Worm (Caenorhabditis elegans) whole organism, L3 larva: ENCODE measurements around the gene C06H5.14.
"Not testable (repeated sequence)": the region's sequence is repeated elsewhere in the genome, so short reads cannot be mapped to it uniquely, and the experiment has no call there.

Experiments
- R02D3.7 ChIP-seq: fragments of 150-350 bp; optimal IDR thresholded peaks from 2 replicates; lab custom pipeline; 2014; ENCODE audit warnings: missing biosample characterization, missing genetic modification characterization
- ZK546.5 ChIP-seq: sonication (generic microtip); optimal IDR thresholded peaks from 2 replicates; lab custom pipeline; 2017; ENCODE audit warnings: missing biosample characterization, missing genetic modification characterization
- ceh-28 ChIP-seq: fragments of 150-350 bp; optimal IDR thresholded peaks from 2 replicates; lab custom pipeline; 2014; ENCODE audit warnings: missing biosample characterization, missing genetic modification reagents, missing genetic modification characterization
- ceh-82 ChIP-seq: fragments of 150-350 bp; optimal IDR thresholded peaks from 2 replicates; lab custom pipeline; 2014; ENCODE audit warnings: missing biosample characterization, missing genetic modification characterization
- daf-12 ChIP-seq: fragments of 150-350 bp; optimal IDR thresholded peaks from 2 replicates; lab custom pipeline; 2014; ENCODE audit warnings: missing biosample characterization, missing genetic modification reagents, missing genetic modification characterization
- egl-27 ChIP-seq: sonication (generic microtip); optimal IDR thresholded peaks from 4 replicates; lab custom pipeline; 2017; ENCODE audit warnings: missing biosample characterization, missing genetic modification reagents, missing genetic modification characterization
- egl-5 ChIP-seq: fragments of 150-350 bp; optimal IDR thresholded peaks from 2 replicates; lab custom pipeline; 2017; ENCODE audit warnings: missing biosample characterization, missing genetic modification reagents, missing genetic modification characterization, inconsistent platforms
- elt-1 ChIP-seq: fragments of 150-350 bp; optimal IDR thresholded peaks from 2 replicates; lab custom pipeline; 2014; ENCODE audit warnings: missing biosample characterization, missing genetic modification characterization
- elt-2 ChIP-seq: sonication (generic microtip); optimal IDR thresholded peaks from 2 replicates; lab custom pipeline; 2016; ENCODE audit warnings: missing genetic modification reagents, mild to moderate bottlenecking, missing genetic modification characterization, missing compliant biosample characterization
- eor-1 ChIP-seq, 2 experiments: fragments of 150-350 bp; optimal IDR thresholded peaks; 2 replicates each; lab custom pipeline; 2014 to 2018; ENCODE audit warnings: missing biosample characterization in 2 of 2, missing genetic modification characterization in 2 of 2
- fkh-10 ChIP-seq: sonication (generic microtip); optimal IDR thresholded peaks from 2 replicates; lab custom pipeline; 2017; ENCODE audit warnings: missing biosample characterization, missing genetic modification reagents, missing genetic modification characterization
- hmg-11 ChIP-seq: sonication (generic microtip); optimal IDR thresholded peaks from 2 replicates; lab custom pipeline; 2016; ENCODE audit warnings: missing genetic modification characterization, missing compliant biosample characterization
- jun-1 ChIP-seq: fragments of 150-350 bp; optimal IDR thresholded peaks from 2 replicates; lab custom pipeline; 2014; ENCODE audit warnings: missing biosample characterization, missing genetic modification reagents, missing genetic modification characterization
- lin-15B ChIP-seq: fragments of 150-350 bp; optimal IDR thresholded peaks from 2 replicates; lab custom pipeline; 2014; ENCODE audit warnings: missing biosample characterization, missing genetic modification characterization
- lin-39 ChIP-seq: fragments of 150-350 bp; optimal IDR thresholded peaks from 2 replicates; lab custom pipeline; 2018; ENCODE audit warnings: missing biosample characterization, missing genetic modification reagents, missing genetic modification characterization
- lsy-12 ChIP-seq: sonication (generic microtip); optimal IDR thresholded peaks from 2 replicates; lab custom pipeline; 2016; ENCODE audit warnings: mild to moderate bottlenecking, missing genetic modification characterization, missing compliant biosample characterization
- mdl-1 ChIP-seq: fragments of 150-350 bp; optimal IDR thresholded peaks from 2 replicates; lab custom pipeline; 2014; ENCODE audit warnings: missing biosample characterization, missing genetic modification characterization
- mml-1 ChIP-seq: fragments of 150-350 bp; sonication (generic microtip); optimal IDR thresholded peaks from 3 replicates; lab custom pipeline; 2014; ENCODE audit warnings: missing biosample characterization, missing genetic modification characterization
- nfya-1 ChIP-seq: sonication (generic microtip); optimal IDR thresholded peaks from 2 replicates; lab custom pipeline; 2017; ENCODE audit warnings: missing genetic modification characterization, mild to moderate bottlenecking, missing compliant biosample characterization, antibody characterized with exemption, moderate library complexity; ENCODE audit not compliant: insufficient read depth
- nhr-12 ChIP-seq: fragments of 150-350 bp; optimal IDR thresholded peaks from 2 replicates; lab custom pipeline; 2014; ENCODE audit warnings: missing biosample characterization, missing genetic modification characterization
- nhr-23 ChIP-seq: fragments of 150-350 bp; optimal IDR thresholded peaks from 2 replicates; lab custom pipeline; 2014; ENCODE audit warnings: missing biosample characterization, missing genetic modification reagents, missing genetic modification characterization
- nhr-237 ChIP-seq: fragments of 150-350 bp; optimal IDR thresholded peaks from 2 replicates; lab custom pipeline; 2014; ENCODE audit warnings: missing biosample characterization, missing genetic modification characterization
- nhr-25 ChIP-seq: sonication (generic microtip); optimal IDR thresholded peaks from 2 replicates; lab custom pipeline; 2017; ENCODE audit warnings: missing biosample characterization, missing genetic modification characterization
- nhr-43 ChIP-seq: sonication (generic microtip); optimal IDR thresholded peaks from 2 replicates; lab custom pipeline; 2016; ENCODE audit warnings: mild to moderate bottlenecking, missing genetic modification characterization, missing compliant biosample characterization; ENCODE audit not compliant: poor library complexity, severe bottlenecking
- nhr-67 ChIP-seq: fragments of 150-350 bp; optimal IDR thresholded peaks from 2 replicates; lab custom pipeline; 2014; ENCODE audit warnings: missing biosample characterization, missing genetic modification characterization
- nhr-77 ChIP-seq: fragments of 150-350 bp; optimal IDR thresholded peaks from 2 replicates; lab custom pipeline; 2014; ENCODE audit warnings: missing biosample characterization, missing genetic modification characterization
- pha-4 ChIP-seq: fragments of 150-350 bp; optimal IDR thresholded peaks from 2 replicates; lab custom pipeline; 2014; ENCODE audit warnings: missing biosample characterization, missing genetic modification reagents, missing genetic modification characterization
- pqm-1 ChIP-seq: fragments of 150-350 bp; optimal IDR thresholded peaks from 2 replicates; lab custom pipeline; 2017; ENCODE audit warnings: missing biosample characterization, missing genetic modification characterization, inconsistent platforms
- sea-2 ChIP-seq: fragments of 150-350 bp; sonication (generic microtip); optimal IDR thresholded peaks from 4 replicates; lab custom pipeline; 2014; ENCODE audit warnings: missing biosample characterization, missing genetic modification reagents, missing genetic modification characterization
- skn-1 ChIP-seq: fragments of 150-350 bp; optimal IDR thresholded peaks from 2 replicates; lab custom pipeline; 2014; ENCODE audit warnings: missing biosample characterization, missing genetic modification characterization
- snpc-4 ChIP-seq: fragments of 150-350 bp; optimal IDR thresholded peaks from 2 replicates; lab custom pipeline; 2014; ENCODE audit warnings: missing biosample characterization, missing genetic modification characterization
- tbx-2 ChIP-seq: sonication (generic microtip); optimal IDR thresholded peaks from 2 replicates; lab custom pipeline; 2016; ENCODE audit warnings: mild to moderate bottlenecking, missing genetic modification characterization, missing compliant biosample characterization
- unc-62 ChIP-seq: fragments of 150-350 bp; sonication (generic microtip); optimal IDR thresholded peaks from 4 replicates; lab custom pipeline; 2014; ENCODE audit warnings: missing biosample characterization, missing genetic modification reagents, missing genetic modification characterization
- zag-1 ChIP-seq: fragments of 150-350 bp; optimal IDR thresholded peaks from 2 replicates; lab custom pipeline; 2014; ENCODE audit warnings: missing biosample characterization, missing genetic modification characterization

C06H5.14 gene

ce11 chrV:17903829-17904228 lies at the start of gene C06H5.14:
C06H5.14 (plus strand) TSS chrV:17904129.
- not testable (repeated sequence) for TF ChIP-seq lin-39 (tag; lab: Kevin White, UChicago); sea-2 (GFP tag; lab: Kevin White, UChicago); nhr-77

ce11 chrV:17855889-17856288 lies 48.0 kb upstream of the C06H5.14 start, which contains the start of gene tcc-1:
tcc-1 (minus strand) TSS chrV:17855989.
- no peak for TF ChIP-seq ceh-82 (tag; lab: Kevin White, UChicago)
- TF ChIP-seq nhr-12 (tag; lab: Kevin White, UChicago): no peak
- TF ChIP-seq nhr-237 (tag; lab: Kevin White, UChicago): no peak
- TF ChIP-seq nhr-77: no peak
- no peak for TF ChIP-seq nhr-67 (tag; lab: Kevin White, UChicago)
- no peak for TF ChIP-seq mml-1 (tag; lab: Kevin White, UChicago)
- TF ChIP-seq mdl-1: no peak
- TF ChIP-seq ceh-28 (tag; lab: Kevin White, UChicago): no peak
- TF ChIP-seq nhr-43 (tag; lab: Kevin White, UChicago): no peak
- TF ChIP-seq lsy-12: no peak
- TF ChIP-seq nfya-1: no peak
- no peak for TF ChIP-seq ZK546.5 (tag; lab: Kevin White, UChicago)
- TF ChIP-seq snpc-4 (tag; lab: Kevin White, UChicago): no peak

- TF ChIP-seq daf-12 (tag; lab: Kevin White, UChicago): no peak
- TF ChIP-seq sea-2 (GFP tag; lab: Kevin White, UChicago): no peak
- no peak for TF ChIP-seq eor-1 (tag; optimal IDR thresholded peaks at IDR 0.05; lab: Kevin White, UChicago)
- TF ChIP-seq fkh-10 (GFP tag; lab: Kevin White, UChicago): peak; percentile 64
- no peak for TF ChIP-seq egl-27 (tag; lab: Kevin White, UChicago)
- TF ChIP-seq pha-4: peak; percentile 69
- TF ChIP-seq pqm-1 (tag; lab: Kevin White, UChicago): peak; percentile 66
- peak; percentile 63 for TF ChIP-seq snpc-4 (tag; lab: Kevin White, UChicago)
- peak; percentile 80 for TF ChIP-seq nhr-23 (tag; lab: Kevin White, UChicago)
- peak; percentile 49 for TF ChIP-seq ceh-82 (tag; lab: Kevin White, UChicago)
- peak; percentile 65 for TF ChIP-seq R02D3.7 (tag; lab: Kevin White, UChicago)
- TF ChIP-seq nfya-1: peak; percentile 99
- no peak for TF ChIP-seq nhr-237 (tag; lab: Kevin White, UChicago)
- TF ChIP-seq egl-5 (tag; lab: Kevin White, UChicago): peak; percentile 62
- peak; percentile 71 for TF ChIP-seq elt-2 (tag; lab: Kevin White, UChicago)
- peak; percentile 78 for TF ChIP-seq ceh-28 (tag; lab: Kevin White, UChicago)
- no peak for TF ChIP-seq nhr-77
- peak; percentile 93 for TF ChIP-seq hmg-11
- peak; percentile 79 for TF ChIP-seq lin-15B (tag; lab: Kevin White, UChicago)
- TF ChIP-seq lin-39 (tag; lab: Kevin White, UChicago): peak; percentile 90
- TF ChIP-seq lsy-12: peak; percentile 61
- TF ChIP-seq nhr-25: peak; percentile 24
- TF ChIP-seq jun-1 (tag; lab: Kevin White, UChicago): peak; percentile 73
- TF ChIP-seq mdl-1: peak; percentile 71
- peak; percentile 68 for TF ChIP-seq tbx-2
- TF ChIP-seq zag-1 (tag; lab: Kevin White, UChicago): no peak
- peak; percentile 33 for TF ChIP-seq skn-1 (tag; lab: Kevin White, UChicago)
- peak; percentile 64 for TF ChIP-seq unc-62 (GFP tag; lab: Kevin White, UChicago)
Measured at ce11 chrV:17857901-17858300, 46.0 kb upstream of the C06H5.14 start.

ce11 chrV:17859065-17859464 lies 44.9 kb upstream of the C06H5.14 start:
- TF ChIP-seq elt-1 (no peak), nhr-43 (tag; lab: Kevin White, UChicago) (no peak)

- TF ChIP-seq skn-1 (tag; lab: Kevin White, UChicago) (no peak), mdl-1 (no peak), tbx-2 (no peak), sea-2 (GFP tag; lab: Kevin White, UChicago) (no peak), eor-1 (tag; optimal IDR thresholded peaks at IDR 0.05; lab: Kevin White, UChicago) (no peak), ZK546.5 (tag; lab: Kevin White, UChicago) (no peak), egl-27 (tag; lab: Kevin White, UChicago) (no peak), hmg-11 (no peak), nhr-25 (no peak), nhr-237 (tag; lab: Kevin White, UChicago) (no peak)
Measured at ce11 chrV:17859519-17859918, 44.4 kb upstream of the C06H5.14 start.
